Worm (Caenorhabditis elegans) whole organism, young adult: ENCODE measurements around the gene DH11.5.

Experiments
- B0336.3 ChIP-seq: fragments of 200-800 bp; sonication (Bioruptor generic); IDR thresholded peaks from 2 replicates; pipeline ENCODE4 v1.3.6; 2022; ENCODE audit warnings: missing genetic modification characterization, missing compliant biosample characterization
- C17E4.6 ChIP-seq: fragments of 200-800 bp; sonication (Bioruptor generic); IDR thresholded peaks from 2 replicates; pipeline ENCODE4 v1.3.6; 2022; ENCODE audit warnings: missing genetic modification reagents, missing genetic modification characterization, missing compliant biosample characterization
- F22D6.2 ChIP-seq: sonication (generic microtip); optimal IDR thresholded peaks from 2 replicates; lab custom pipeline; 2016; ENCODE audit warnings: mild to moderate bottlenecking, missing genetic modification characterization, missing compliant biosample characterization
- F37B4.10 ChIP-seq: fragments of 200-800 bp; sonication (Bioruptor generic); IDR thresholded peaks from 2 replicates; pipeline ENCODE4 v1.3.6; 2022; ENCODE audit warnings: missing genetic modification characterization, missing compliant biosample characterization
- F52B5.7 ChIP-seq: sonication (generic microtip); optimal IDR thresholded peaks from 2 replicates; lab custom pipeline; 2016; ENCODE audit warnings: mild to moderate bottlenecking, missing genetic modification characterization, missing compliant biosample characterization
- K11D2.4 ChIP-seq: fragments of 200-800 bp; sonication (Bioruptor generic); IDR thresholded peaks from 2 replicates; pipeline ENCODE4 v1.3.6; 2022; ENCODE audit warnings: missing genetic modification reagents, missing genetic modification characterization, missing compliant biosample characterization
- K12H6.12 ChIP-seq: fragments of 200-800 bp; sonication (Bioruptor generic); optimal IDR thresholded peaks from 2 replicates; lab custom pipeline; 2018; ENCODE audit warnings: mild to moderate bottlenecking, missing genetic modification characterization, missing compliant biosample characterization
- T07F8.4 ChIP-seq: sonication (generic microtip); optimal IDR thresholded peaks from 2 replicates; lab custom pipeline; 2016; ENCODE audit warnings: mild to moderate bottlenecking, missing genetic modification characterization, moderate library complexity, missing compliant biosample characterization
- Y53G8AR.9 ChIP-seq: fragments of 200-800 bp; sonication (Bioruptor generic); conservative IDR thresholded peaks from 2 replicates; pipeline ENCODE4 v1.3.6; 2022; ENCODE audit warnings: missing genetic modification reagents, missing genetic modification characterization, missing compliant biosample characterization
- Y56A3A.18 ChIP-seq: fragments of 200-800 bp; sonication (Bioruptor generic); IDR thresholded peaks from 2 replicates; pipeline ENCODE4 v1.3.6; 2022; ENCODE audit warnings: missing genetic modification reagents, missing genetic modification characterization, missing compliant biosample characterization
- akir-1 ChIP-seq: fragments of 200-800 bp; sonication (Bioruptor generic); optimal IDR thresholded peaks from 2 replicates; lab custom pipeline; 2018; ENCODE audit warnings: mild to moderate bottlenecking, missing genetic modification characterization, moderate library complexity, missing compliant biosample characterization
- aptf-2 ChIP-seq: fragments of 200-800 bp; sonication (Bioruptor generic); conservative IDR thresholded peaks from 2 replicates; pipeline ENCODE4 v1.3.6; 2022; ENCODE audit warnings: missing genetic modification reagents, missing genetic modification characterization, missing compliant biosample characterization
- aptf-3 ChIP-seq: fragments of 200-800 bp; sonication (Bioruptor generic); IDR thresholded peaks from 2 replicates; pipeline ENCODE4 v1.3.6; 2022; ENCODE audit warnings: missing genetic modification characterization, missing compliant biosample characterization
- atf-7 ChIP-seq: sonication (generic microtip); optimal IDR thresholded peaks from 2 replicates; lab custom pipeline; 2017; ENCODE audit warnings: mild to moderate bottlenecking, missing genetic modification characterization, missing compliant biosample characterization
- attf-5 ChIP-seq: fragments of 200-800 bp; sonication (Bioruptor generic); optimal IDR thresholded peaks from 2 replicates; lab custom pipeline; 2018; ENCODE audit warnings: mild to moderate bottlenecking, missing genetic modification characterization, missing compliant biosample characterization
- attf-6 ChIP-seq: fragments of 200-800 bp; sonication (Bioruptor generic); IDR thresholded peaks from 2 replicates; pipeline ENCODE4 v1.3.6; 2022; ENCODE audit warnings: missing genetic modification reagents, missing genetic modification characterization, missing compliant biosample characterization
- cebp-1 ChIP-seq, 2 experiments: fragments of 200-800 bp in 1 of 2; sonication (Bioruptor generic) in 1 of 2; sonication (generic microtip) in 1 of 2; IDR thresholded peaks in 1 of 2; optimal IDR thresholded peaks in 1 of 2; 2 replicates each; pipeline versions ENCODE4 v1.3.6 to Lab custom; 2017 to 2022; ENCODE audit warnings: missing compliant biosample characterization in 2 of 2, missing genetic modification characterization in 2 of 2, mild to moderate bottlenecking in 1 of 2, missing genetic modification reagents in 1 of 2, moderate library complexity in 1 of 2
- ceh-40 ChIP-seq: fragments of 200-800 bp; sonication (Bioruptor generic); IDR thresholded peaks from 2 replicates; pipeline ENCODE4 v1.3.6; 2022; ENCODE audit warnings: missing genetic modification characterization, missing compliant biosample characterization
- ceh-79 ChIP-seq: sonication (generic microtip); optimal IDR thresholded peaks from 2 replicates; lab custom pipeline; 2017; ENCODE audit warnings: mild to moderate bottlenecking, missing genetic modification characterization, missing compliant biosample characterization
- dox-1 ChIP-seq: fragments of 200-800 bp; sonication (Bioruptor generic); IDR thresholded peaks from 2 replicates; pipeline ENCODE4 v1.3.6; 2022; ENCODE audit warnings: missing genetic modification reagents, missing genetic modification characterization, missing compliant biosample characterization
- dpl-1 ChIP-seq: fragments of 150-350 bp; optimal IDR thresholded peaks from 2 replicates; lab custom pipeline; 2014; ENCODE audit warnings: missing biosample characterization, missing genetic modification reagents, missing genetic modification characterization
- efl-1 ChIP-seq: fragments of 150-350 bp; optimal IDR thresholded peaks from 2 replicates; lab custom pipeline; 2014; ENCODE audit warnings: missing biosample characterization, missing genetic modification reagents, missing genetic modification characterization
- egl-44 ChIP-seq: fragments of 200-800 bp; sonication (Bioruptor generic); IDR thresholded peaks from 2 replicates; pipeline ENCODE4 v1.3.6; 2022; ENCODE audit warnings: missing genetic modification reagents, missing genetic modification characterization, missing compliant biosample characterization
- egrh-3 ChIP-seq: fragments of 200-800 bp; sonication (Bioruptor generic); IDR thresholded peaks from 2 replicates; pipeline ENCODE4 v1.3.6; 2022; ENCODE audit warnings: missing genetic modification reagents, missing genetic modification characterization, missing compliant biosample characterization
- ekl-4 ChIP-seq: fragments of 200-800 bp; sonication (Bioruptor generic); IDR thresholded peaks from 2 replicates; pipeline ENCODE4 v1.3.6; 2022; ENCODE audit warnings: missing genetic modification reagents, missing genetic modification characterization, missing compliant biosample characterization
- lin-35 ChIP-seq, 3 experiments: fragments of 150-350 bp in 2 of 3; sonication (generic microtip) in 1 of 3; optimal IDR thresholded peaks; 2 replicates each; lab custom pipeline; 2014 to 2018; ENCODE audit warnings: missing biosample characterization in 3 of 3, missing genetic modification characterization in 3 of 3, missing genetic modification reagents in 3 of 3
- lin-40 ChIP-seq: sonication (generic microtip); optimal IDR thresholded peaks from 2 replicates; lab custom pipeline; 2016; ENCODE audit warnings: missing genetic modification characterization, mild to moderate bottlenecking, missing compliant biosample characterization, missing genotype, missing genetic modification reagents
- lin-54 ChIP-seq: fragments of 200-800 bp; sonication (Bioruptor generic); optimal IDR thresholded peaks from 2 replicates; lab custom pipeline; 2018; ENCODE audit warnings: mild to moderate bottlenecking, missing genetic modification characterization, missing compliant biosample characterization
- lsy-27 ChIP-seq: sonication (generic microtip); optimal IDR thresholded peaks from 2 replicates; lab custom pipeline; 2017; ENCODE audit warnings: missing genetic modification characterization, mild to moderate bottlenecking, missing compliant biosample characterization, antibody characterized with exemption, missing genotype, borderline replicate concordance; ENCODE audit not compliant: insufficient read depth
- mcd-1 ChIP-seq: fragments of 200-800 bp; sonication (Bioruptor generic); IDR thresholded peaks from 2 replicates; pipeline ENCODE4 v1.3.6; 2022; ENCODE audit warnings: missing genetic modification reagents, missing genetic modification characterization, missing compliant biosample characterization
- nfya-1 ChIP-seq: sonication (generic microtip); optimal IDR thresholded peaks from 2 replicates; lab custom pipeline; 2017; ENCODE audit warnings: antibody characterized with exemption, missing compliant biosample characterization, missing genetic modification characterization, borderline replicate concordance; ENCODE audit not compliant: insufficient read depth
- nfyb-1 ChIP-seq: fragments of 200-800 bp; sonication (Bioruptor generic); IDR thresholded peaks from 2 replicates; pipeline ENCODE4 v1.3.6; 2022; ENCODE audit warnings: missing genetic modification reagents, missing genetic modification characterization, missing compliant biosample characterization
- nhr-179 ChIP-seq: sonication (generic microtip); optimal IDR thresholded peaks from 2 replicates; lab custom pipeline; 2016; ENCODE audit warnings: mild to moderate bottlenecking, missing genetic modification characterization, missing compliant biosample characterization
- nhr-80 ChIP-seq: sonication (generic microtip); optimal IDR thresholded peaks from 2 replicates; lab custom pipeline; 2016; ENCODE audit warnings: missing genetic modification characterization, missing compliant biosample characterization
- pbrm-1 ChIP-seq: fragments of 200-800 bp; sonication (Bioruptor generic); IDR thresholded peaks from 2 replicates; pipeline ENCODE4 v1.3.6; 2022; ENCODE audit warnings: missing genetic modification reagents, missing genetic modification characterization, missing compliant biosample characterization
- pha-4 ChIP-seq: fragments of 150-350 bp; sonication (generic microtip); optimal IDR thresholded peaks from 2 replicates; lab custom pipeline; 2014; ENCODE audit warnings: missing biosample characterization, missing genetic modification reagents, missing genetic modification characterization
- repo-1 ChIP-seq: sonication (generic microtip); optimal IDR thresholded peaks from 2 replicates; lab custom pipeline; 2017; ENCODE audit warnings: mild to moderate bottlenecking, missing genetic modification characterization, missing compliant biosample characterization
- snpc-4 ChIP-seq, 5 experiments: fragments of 150-350 bp in 1 of 5; sonication (generic microtip) in 4 of 5; optimal IDR thresholded peaks; 2 replicates each; lab custom pipeline; 2014 to 2018; ENCODE audit warnings: missing genetic modification characterization in 5 of 5, missing biosample characterization in 3 of 5, antibody characterized with exemption in 2 of 5, mild to moderate bottlenecking in 2 of 5, missing compliant biosample characterization in 2 of 5, missing genotype in 2 of 5, moderate library complexity in 2 of 5, missing genetic modification reagents in 1 of 5
- somi-1 ChIP-seq: fragments of 200-800 bp; sonication (Bioruptor generic); optimal IDR thresholded peaks from 2 replicates; lab custom pipeline; 2018; ENCODE audit warnings: mild to moderate bottlenecking, missing genetic modification characterization, missing compliant biosample characterization
- tbp1 ChIP-seq: fragments of 200-800 bp; sonication (Bioruptor generic); optimal IDR thresholded peaks from 2 replicates; lab custom pipeline; 2018; ENCODE audit warnings: mild to moderate bottlenecking, missing genetic modification characterization, missing compliant biosample characterization
- zfh-2 ChIP-seq: fragments of 200-800 bp; sonication (Bioruptor generic); conservative IDR thresholded peaks from 2 replicates; pipeline ENCODE4 v1.3.6; 2022; ENCODE audit warnings: missing genetic modification reagents, missing genetic modification characterization, missing compliant biosample characterization
- zim-3 ChIP-seq: sonication (generic microtip); optimal IDR thresholded peaks from 2 replicates; lab custom pipeline; 2017; ENCODE audit warnings: mild to moderate bottlenecking, missing genetic modification characterization, moderate library complexity, missing compliant biosample characterization
- ztf-22 ChIP-seq: fragments of 200-800 bp; sonication (Bioruptor generic); optimal IDR thresholded peaks from 2 replicates; lab custom pipeline; 2018; ENCODE audit warnings: mild to moderate bottlenecking, missing genetic modification characterization, moderate library complexity, missing compliant biosample characterization
- ztf-25 ChIP-seq: fragments of 200-800 bp; sonication (Bioruptor generic); IDR thresholded peaks from 2 replicates; pipeline ENCODE4 v1.3.6; 2022; ENCODE audit warnings: missing genetic modification reagents, missing genetic modification characterization, missing compliant biosample characterization

DH11.5 gene

ce11 chrII:8034008-8034407 is 57.6 kb downstream of the DH11.5 start:
- peak; percentile 18 for TF ChIP-seq lin-54 (GFP tag; lab: Kevin White, UChicago)
- peak; percentile 30 for TF ChIP-seq atf-7 (tag; lab: Kevin White, UChicago)
- TF ChIP-seq lin-40 (tag; lab: Kevin White, UChicago): peak; percentile 12
- TF ChIP-seq cebp-1 (GFP tag; IDR thresholded peaks at IDR 0.05; lab: Robert Waterston, UW): no peak
- TF ChIP-seq cebp-1 (tag; optimal IDR thresholded peaks at IDR 0.05; lab: Kevin White, UChicago): peak; percentile 25
- no peak for TF ChIP-seq K12H6.12
- peak; percentile 18 for TF ChIP-seq tbp1
- TF ChIP-seq C17E4.6 (GFP tag; lab: Robert Waterston, UW): no peak
- peak; percentile 49 for TF ChIP-seq attf-5 (GFP tag; lab: Kevin White, UChicago)
- TF ChIP-seq efl-1 (GFP tag; lab: Kevin White, UChicago): no peak
- no peak for TF ChIP-seq attf-6 (GFP tag; lab: Robert Waterston, UW)
- peak; percentile 82 for TF ChIP-seq nhr-80 (tag; lab: Kevin White, UChicago)
- 0 out of 2 replicates have a peak, but pooled peaks have one; percentile 48 for TF ChIP-seq B0336.3

ce11 chrII:8034617-8035016 is 58.2 kb downstream of the DH11.5 start:
- no peak for TF ChIP-seq nfya-1
- TF ChIP-seq somi-1 (GFP tag; lab: Kevin White, UChicago): no peak
- TF ChIP-seq ekl-4 (GFP tag; lab: Robert Waterston, UW): no peak
- TF ChIP-seq Y56A3A.18 (GFP tag; lab: Robert Waterston, UW): no peak
- no peak for TF ChIP-seq ztf-25 (GFP tag; lab: Robert Waterston, UW)
- TF ChIP-seq aptf-2 (GFP tag; lab: Robert Waterston, UW): no peak
- TF ChIP-seq Y53G8AR.9 (GFP tag; lab: Robert Waterston, UW): no peak
- peak; percentile 7 for TF ChIP-seq zim-3 (tag; lab: Kevin White, UChicago)
- TF ChIP-seq zfh-2 (GFP tag; lab: Robert Waterston, UW): peak; percentile 74
- no peak for TF ChIP-seq F22D6.2 (tag; lab: Kevin White, UChicago)
- no peak for TF ChIP-seq ceh-79 (tag; lab: Kevin White, UChicago)
- TF ChIP-seq ztf-22 (GFP tag; lab: Kevin White, UChicago): no peak
- TF ChIP-seq egrh-3 (GFP tag; lab: Robert Waterston, UW): peak; percentile 7; the same call in 1 of the 2 replicates
- no peak for TF ChIP-seq aptf-3 (GFP tag; lab: Robert Waterston, UW)
- TF ChIP-seq ceh-40 (GFP tag; lab: Robert Waterston, UW): no peak
- no peak for TF ChIP-seq dpl-1 (GFP tag; lab: Kevin White, UChicago)
- TF ChIP-seq akir-1 (GFP tag; lab: Kevin White, UChicago): no peak
- no peak for TF ChIP-seq mcd-1 (GFP tag; lab: Robert Waterston, UW)
- TF ChIP-seq snpc-4 (GFP tag; optimal IDR thresholded peaks at IDR 0.05; lab: Kevin White, UChicago): no peak
- TF ChIP-seq snpc-4 (tag; optimal IDR thresholded peaks at IDR 0.05; lab: Kevin White, UChicago): no peak
- TF ChIP-seq K11D2.4 (GFP tag; lab: Robert Waterston, UW): no peak
- TF ChIP-seq nfyb-1 (GFP tag; lab: Robert Waterston, UW): no peak
- TF ChIP-seq repo-1: no peak
- TF ChIP-seq egl-44 (GFP tag; lab: Robert Waterston, UW): no peak

ce11 chrII:8035667-8036066 is 59.3 kb downstream of the DH11.5 start, which contains the start of gene sap-49:
Gene sap-49, minus strand, starts transcription at chrII:8035767.
- TF ChIP-seq pha-4 (tag; lab: Kevin White, UChicago): no peak
- TF ChIP-seq T07F8.4 (tag; lab: Kevin White, UChicago): no peak
- no peak for TF ChIP-seq dox-1 (GFP tag; lab: Robert Waterston, UW)
- TF ChIP-seq nhr-179: no peak
- no peak for TF ChIP-seq lsy-27 (tag; lab: Kevin White, UChicago)
- no peak for TF ChIP-seq F37B4.10
- TF ChIP-seq lin-35 (GFP tag; optimal IDR thresholded peaks at IDR 0.05; lab: Kevin White, UChicago): no peak
- TF ChIP-seq F52B5.7 (tag; lab: Kevin White, UChicago): no peak
- no peak for TF ChIP-seq pbrm-1 (GFP tag; lab: Robert Waterston, UW)
